Worm (Caenorhabditis elegans): Measurements from ENCODE around the gene rde-4.

DNA sequence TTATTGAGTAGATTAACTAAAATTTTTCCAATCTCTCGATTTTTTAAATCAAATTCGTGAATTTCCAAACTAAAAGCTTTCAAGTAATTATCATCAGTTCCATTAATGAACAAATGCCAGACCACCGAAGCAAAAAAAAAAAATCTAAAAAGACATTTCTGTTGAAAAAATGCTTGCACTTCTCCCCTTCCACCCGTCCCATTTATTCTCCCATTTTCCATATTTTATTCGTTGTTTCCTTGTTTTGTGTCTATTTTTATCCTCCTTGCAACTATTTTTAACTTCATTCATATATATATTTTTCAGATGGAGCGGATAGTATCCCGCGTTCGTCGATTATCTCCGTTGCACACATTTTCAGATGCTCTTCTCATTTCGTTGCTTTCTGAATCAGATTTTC lies 29.5 kb downstream of the rde-4 start, which contains the start of gene epac-1:
- TF ChIP-seq elt-2 (tag; optimal IDR thresholded peaks at IDR 0.05) (no peak), dmd-4 (tag; optimal IDR thresholded peaks at IDR 0.05; ENCODE audit: borderline replicate concordance) (no peak), ahr-1 (tag; optimal IDR thresholded peaks at IDR 0.05) (no peak), odd-2 (tag; optimal IDR thresholded peaks at IDR 0.05) (no peak), pha-4 (tag; optimal IDR thresholded peaks at IDR 0.05) (no peak)

Data from whole organism, late embryonic.